Fruit fly (Drosophila melanogaster) whole organism: ENCODE data around the gene Cp7Fb.

Experiments
- CG8478 ChIP-seq: fragments of >200 bp; optimal IDR thresholded peaks from 2 replicates; lab custom pipeline; 2018; ENCODE audit warnings: inconsistent platforms
- Dll ChIP-seq: fragments of >200 bp; optimal IDR thresholded peaks from 2 replicates; lab custom pipeline; 2017
- EcR ChIP-seq, 2 experiments: fragments of >200 bp; optimal IDR thresholded peaks; 2 replicates each; lab custom pipeline; 2017; ENCODE audit warnings: missing biosample characterization in 2 of 2, missing genetic modification characterization in 2 of 2, missing genetic modification reagents in 2 of 2
- psq ChIP-seq: fragments of >200 bp; optimal IDR thresholded peaks from 2 replicates; lab custom pipeline; 2017
- usp ChIP-seq: fragments of >200 bp; optimal IDR thresholded peaks from 2 replicates; lab custom pipeline; 2017; ENCODE audit warnings: missing biosample characterization, missing genetic modification characterization, mixed read lengths

- TF ChIP-seq CG8478 (lab: Kevin White, UChicago) = no peak
- TF ChIP-seq psq (lab: Kevin White, UChicago) = no peak
- no peak for TF ChIP-seq usp (GFP tag; lab: Kevin White, UChicago)
- TF ChIP-seq Dll (lab: Kevin White, UChicago) = no peak
- TF ChIP-seq EcR (GFP tag; optimal IDR thresholded peaks at IDR 0.05; lab: Kevin White, UChicago) = no peak
Observed at dm6 chrX:8499151-8499550, 25.5 kb downstream of the Cp7Fb start.
